Fruit fly (Drosophila melanogaster) whole organism: ENCODE data around the gene Tbca.

Experiments
- CG8478 ChIP-seq: fragments of >200 bp; optimal IDR thresholded peaks from 2 replicates; lab custom pipeline; 2018; ENCODE audit warnings: inconsistent platforms
- Dll ChIP-seq: fragments of >200 bp; optimal IDR thresholded peaks from 2 replicates; lab custom pipeline; 2017
- EcR ChIP-seq, 2 experiments: fragments of >200 bp; optimal IDR thresholded peaks; 2 replicates each; lab custom pipeline; 2017; ENCODE audit warnings: missing biosample characterization in 2 of 2, missing genetic modification characterization in 2 of 2, missing genetic modification reagents in 2 of 2
- pan ChIP-seq: fragments of >200 bp; optimal IDR thresholded peaks from 2 replicates; lab custom pipeline; 2017
- psq ChIP-seq: fragments of >200 bp; optimal IDR thresholded peaks from 2 replicates; lab custom pipeline; 2017
- usp ChIP-seq: fragments of >200 bp; optimal IDR thresholded peaks from 2 replicates; lab custom pipeline; 2017; ENCODE audit warnings: missing biosample characterization, missing genetic modification characterization, mixed read lengths

Tbca gene

DNA sequence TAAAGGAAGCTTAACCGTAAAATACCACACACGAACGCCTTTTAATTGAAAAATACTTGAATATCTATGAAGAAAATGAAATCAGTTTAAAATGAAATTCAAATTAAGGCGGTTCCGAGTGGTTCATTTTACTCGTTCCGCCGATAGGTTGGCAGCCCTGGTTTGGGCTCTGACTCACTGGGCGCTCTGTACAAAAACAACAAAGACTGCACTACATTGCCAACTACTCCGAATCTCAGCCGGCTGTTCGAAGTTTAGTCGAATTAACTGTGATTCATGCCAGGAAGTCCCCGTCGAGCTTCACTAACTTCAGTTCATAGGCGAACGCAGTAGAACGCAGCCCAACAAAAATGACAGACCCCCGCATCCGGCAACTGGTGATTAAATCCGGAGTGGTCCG is at the start of gene Tbca:
TSS of gene Tbca (plus strand) at position 212 of the 400 bp plus-strand sequence.
- no peak for TF ChIP-seq Dll (lab: Kevin White, UChicago)
- no peak for TF ChIP-seq CG8478 (lab: Kevin White, UChicago)
- TF ChIP-seq pan: no peak
- no peak for TF ChIP-seq EcR (GFP tag; optimal IDR thresholded peaks at IDR 0.05; lab: Kevin White, UChicago)
- no peak for TF ChIP-seq psq
- no peak for TF ChIP-seq usp

DNA sequence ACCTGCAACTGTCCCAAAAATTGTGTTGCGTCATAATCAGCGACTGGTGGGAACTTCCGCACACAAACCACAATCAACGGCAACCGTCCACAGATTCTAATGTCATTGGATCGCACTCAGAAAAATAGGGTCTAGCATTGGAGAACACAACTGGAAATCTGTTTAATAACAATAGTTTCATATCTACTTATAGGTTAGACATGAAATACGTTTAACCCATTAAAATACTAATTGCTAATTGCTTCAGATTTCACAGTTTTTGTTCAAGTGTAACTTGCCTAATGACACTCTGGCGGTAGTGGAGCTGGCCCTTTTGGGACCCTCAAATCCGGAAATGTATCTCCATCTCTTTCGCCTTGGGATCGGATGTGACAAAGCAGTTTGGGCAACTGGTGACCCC is 46.6 kb upstream of the Tbca start:
- no peak for TF ChIP-seq pan
- no peak for TF ChIP-seq Dll (lab: Kevin White, UChicago)
- TF ChIP-seq psq: no peak
- no peak for TF ChIP-seq EcR (GFP tag; optimal IDR thresholded peaks at IDR 0.05; lab: Kevin White, UChicago)
- TF ChIP-seq CG8478 (lab: Kevin White, UChicago): no peak
- TF ChIP-seq usp: no peak

DNA sequence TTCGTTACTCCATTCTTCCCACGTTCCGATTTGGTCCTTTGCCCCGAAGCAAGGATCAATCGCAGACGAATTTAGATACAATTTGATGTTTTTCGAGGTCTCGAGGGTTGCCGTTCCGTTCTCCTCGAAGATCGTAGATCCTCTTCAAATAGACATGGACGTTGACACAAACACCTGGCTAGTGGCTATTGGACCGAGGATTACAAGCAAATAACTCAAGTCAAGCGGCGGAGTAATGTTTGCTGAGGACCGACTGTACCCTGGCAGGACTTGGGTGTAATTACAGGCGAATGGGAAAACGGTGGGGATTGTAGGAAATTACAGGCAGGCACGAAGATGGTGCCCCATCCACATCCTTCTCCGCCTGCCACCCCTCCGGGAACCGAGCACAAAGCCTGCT is 45.7 kb upstream of the Tbca start:
- no peak for TF ChIP-seq EcR (GFP tag; optimal IDR thresholded peaks at IDR 0.05; lab: Kevin White, UChicago)
- TF ChIP-seq psq: no peak
- no peak for TF ChIP-seq CG8478 (lab: Kevin White, UChicago)
- no peak for TF ChIP-seq Dll (lab: Kevin White, UChicago)
- no peak for TF ChIP-seq pan
- TF ChIP-seq usp: no peak

DNA sequence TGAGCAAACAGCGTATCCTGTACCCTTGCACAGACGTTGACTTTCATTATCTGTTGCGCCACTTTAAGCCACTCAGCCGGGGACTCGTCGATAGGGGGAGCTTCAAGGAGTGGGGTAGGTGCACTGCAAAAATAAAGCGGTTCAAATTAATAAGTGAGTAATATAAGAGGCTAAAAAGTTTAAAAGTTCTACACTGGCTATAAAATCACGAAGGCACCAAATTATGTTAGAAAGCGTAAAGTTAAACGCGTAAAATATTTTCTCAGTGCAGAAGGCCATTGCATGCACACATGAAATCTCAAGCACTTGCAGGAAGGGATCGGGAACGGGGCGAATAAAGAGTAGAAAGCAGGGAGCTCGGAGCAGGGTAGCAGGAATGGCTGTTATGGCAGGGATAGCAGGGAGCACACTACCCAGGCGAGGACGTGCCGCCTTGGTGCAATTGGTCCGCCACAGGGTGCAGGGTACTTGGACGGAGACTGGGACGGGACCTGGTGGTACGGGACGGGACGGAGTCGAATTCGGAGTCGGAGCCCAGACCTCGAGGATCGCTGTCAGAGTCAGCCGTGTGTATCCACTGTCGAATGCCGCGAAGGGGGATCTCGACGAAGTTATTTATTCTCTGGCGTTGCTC is 45.0 kb upstream of the Tbca start:
- no peak for TF ChIP-seq pan
- no peak for TF ChIP-seq EcR (GFP tag; optimal IDR thresholded peaks at IDR 0.05; lab: Kevin White, UChicago)
- no peak for TF ChIP-seq usp
- no peak for TF ChIP-seq Dll (lab: Kevin White, UChicago)
- no peak for TF ChIP-seq psq
- TF ChIP-seq CG8478 (lab: Kevin White, UChicago): no peak

DNA sequence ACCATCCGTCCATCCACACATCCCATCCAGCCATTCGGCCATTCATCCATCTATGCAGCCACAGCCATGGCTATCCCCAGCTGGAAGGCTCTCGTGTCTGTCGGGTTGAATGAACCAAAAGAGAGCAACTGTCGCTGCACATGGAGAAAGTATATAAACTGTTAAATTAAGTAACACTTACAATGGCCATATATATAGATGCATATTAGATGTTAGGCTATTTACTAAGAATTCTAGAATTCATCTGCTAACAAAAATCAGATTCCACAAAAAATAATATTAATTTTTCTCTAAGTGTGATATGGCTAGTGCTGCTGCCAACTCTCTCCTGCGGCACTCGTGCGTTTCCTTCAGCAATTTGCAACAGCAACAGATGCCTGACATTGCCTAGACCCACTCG is 43.1 kb upstream of the Tbca start:
- TF ChIP-seq Dll (lab: Kevin White, UChicago) (no peak), usp (no peak), CG8478 (lab: Kevin White, UChicago) (no peak), EcR (GFP tag; optimal IDR thresholded peaks at IDR 0.05; lab: Kevin White, UChicago) (peak in 1 of 2 experiments; percentile 94)

DNA sequence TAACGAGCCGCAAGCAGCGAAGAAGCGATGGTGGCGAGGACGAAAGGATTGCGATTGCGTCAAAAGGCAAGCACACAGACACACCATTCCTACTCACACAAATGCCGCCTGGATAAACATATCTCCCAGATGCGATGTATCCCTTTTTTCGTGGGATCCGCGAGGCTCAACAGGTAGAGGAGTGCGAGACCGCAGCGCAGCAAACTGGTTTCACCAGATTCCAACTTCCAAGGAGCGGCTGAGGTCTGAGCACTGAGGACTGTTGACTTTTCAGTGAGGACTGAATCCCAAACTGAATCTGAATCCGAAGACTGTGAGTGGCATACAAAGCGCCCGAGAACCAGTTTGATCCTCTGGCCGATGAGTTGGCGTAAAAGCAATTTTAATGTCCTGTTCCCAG is 41.4 kb upstream of the Tbca start:
- TF ChIP-seq CG8478 (lab: Kevin White, UChicago) (no peak), usp (no peak), pan (no peak)

DNA sequence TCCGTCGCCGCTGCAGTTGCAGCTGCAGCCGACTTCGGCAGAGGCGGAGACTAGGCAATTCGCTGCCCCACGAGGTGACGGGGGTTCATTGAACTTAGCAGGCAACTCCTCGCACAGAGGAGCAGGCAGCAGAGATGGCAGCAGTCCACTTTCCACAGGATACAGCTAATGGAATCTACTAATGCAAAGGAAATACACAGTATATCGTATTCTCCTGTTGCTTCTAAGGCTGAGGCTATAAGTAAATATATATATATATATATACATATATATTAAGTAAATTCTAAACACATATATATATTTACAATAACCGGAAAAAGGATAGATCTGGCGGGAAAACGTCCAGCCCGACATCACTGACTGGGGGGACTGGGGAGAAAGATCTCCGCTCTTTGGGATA is 39.9 kb upstream of the Tbca start:
- no peak for TF ChIP-seq psq
- TF ChIP-seq EcR (GFP tag; optimal IDR thresholded peaks at IDR 0.05; lab: Kevin White, UChicago): peak in 1 of 2 experiments; percentile 38

DNA sequence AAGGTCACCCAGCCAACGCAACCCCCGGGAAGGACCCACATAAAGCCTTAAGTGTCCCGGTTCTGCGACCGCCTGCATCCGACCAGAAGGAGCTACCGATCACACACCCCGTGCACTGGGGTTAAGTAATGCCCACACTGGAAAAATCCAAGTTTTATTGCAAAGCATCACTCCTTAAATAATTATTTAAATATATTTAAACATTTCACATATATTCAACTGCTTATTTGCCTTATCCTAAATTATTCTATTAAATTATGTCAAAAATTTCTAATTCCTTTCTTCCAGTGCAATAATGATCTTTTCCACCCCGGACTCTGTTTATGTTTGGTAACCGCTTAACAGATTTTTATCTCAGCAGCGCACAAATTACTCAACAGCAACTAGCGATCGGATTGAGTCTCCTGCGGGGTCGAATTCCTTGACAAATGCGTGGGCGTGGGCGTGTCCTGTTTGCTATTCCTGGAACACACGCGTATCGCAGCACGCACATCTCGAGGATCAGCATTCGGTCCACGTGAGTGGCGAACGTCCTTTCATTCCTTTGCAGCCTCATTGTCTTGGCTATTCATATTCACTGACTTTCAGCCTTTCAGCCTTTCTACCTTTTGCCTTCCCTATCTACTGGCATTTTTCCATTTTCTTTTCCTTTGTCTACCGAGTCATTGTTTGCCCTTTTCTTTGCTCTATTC is 38.6 kb upstream of the Tbca start:
- TF ChIP-seq EcR (GFP tag; optimal IDR thresholded peaks at IDR 0.05; lab: Kevin White, UChicago) (peak in 1 of 2 experiments; percentile 16), CG8478 (lab: Kevin White, UChicago) (no peak), pan (no peak), usp (no peak), psq (no peak), Dll (lab: Kevin White, UChicago) (no peak)

DNA sequence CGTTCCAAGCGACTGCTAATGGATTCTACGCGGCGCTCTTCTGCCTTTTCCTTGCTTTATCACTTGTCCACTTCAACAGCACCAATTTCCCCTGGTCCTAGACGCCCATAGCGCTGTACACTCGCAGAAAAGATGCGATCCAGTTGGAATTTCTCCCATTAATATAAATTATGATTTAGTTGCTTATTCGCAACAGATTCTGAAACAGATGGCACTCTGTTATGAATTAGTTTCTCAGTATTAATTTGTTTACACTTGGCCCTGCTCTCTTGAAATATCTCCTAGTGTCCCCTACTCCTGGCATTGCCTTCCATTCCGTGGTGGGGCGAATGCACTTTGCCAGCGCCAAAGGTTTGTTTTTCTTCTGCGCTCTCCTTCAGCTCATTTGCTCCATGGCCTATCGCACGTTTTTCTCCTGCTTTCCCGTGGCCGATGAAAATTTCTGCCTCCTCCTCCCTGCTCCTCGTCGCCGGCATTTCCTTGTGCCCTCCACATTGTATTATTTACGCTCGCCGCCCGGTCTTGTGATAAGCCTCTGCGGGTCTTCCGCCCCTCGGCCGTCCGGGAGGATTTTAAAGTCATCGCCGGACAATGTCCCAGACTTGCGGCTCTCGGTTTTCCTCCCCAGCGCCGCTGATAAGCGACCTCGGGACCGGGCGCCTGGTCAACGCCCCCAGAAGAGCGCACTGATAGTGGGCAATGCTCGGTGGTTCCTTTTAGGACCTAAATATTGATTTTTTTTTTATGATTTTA is 37.0 kb upstream of the Tbca start:
- TF ChIP-seq pan: no peak
- TF ChIP-seq EcR (GFP tag; optimal IDR thresholded peaks at IDR 0.05; lab: Kevin White, UChicago): peak in 1 of 2 experiments; percentile 82
- no peak for TF ChIP-seq Dll (lab: Kevin White, UChicago)
- no peak for TF ChIP-seq CG8478 (lab: Kevin White, UChicago)

DNA sequence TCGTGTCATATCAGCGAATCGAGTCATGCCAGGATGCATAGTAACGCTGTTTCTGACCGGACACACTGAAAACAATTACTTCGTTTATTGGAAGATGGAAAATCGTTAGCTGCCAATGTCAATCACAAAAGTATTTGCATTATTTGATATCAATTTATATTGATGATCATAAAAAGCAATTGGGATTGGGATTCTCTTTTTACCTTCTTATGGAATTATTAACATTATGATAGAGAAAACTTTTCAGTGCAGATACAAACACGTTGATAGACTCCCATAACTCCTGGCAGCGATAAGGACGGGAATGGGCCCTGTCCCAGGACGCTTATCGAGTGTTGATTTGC is 36.4 kb upstream of the Tbca start:
- no peak for TF ChIP-seq Dll (lab: Kevin White, UChicago)
- no peak for TF ChIP-seq pan
- no peak for TF ChIP-seq EcR (GFP tag; optimal IDR thresholded peaks at IDR 0.05; lab: Kevin White, UChicago)
- TF ChIP-seq usp: no peak
- TF ChIP-seq psq: no peak
- TF ChIP-seq CG8478 (lab: Kevin White, UChicago): no peak

DNA sequence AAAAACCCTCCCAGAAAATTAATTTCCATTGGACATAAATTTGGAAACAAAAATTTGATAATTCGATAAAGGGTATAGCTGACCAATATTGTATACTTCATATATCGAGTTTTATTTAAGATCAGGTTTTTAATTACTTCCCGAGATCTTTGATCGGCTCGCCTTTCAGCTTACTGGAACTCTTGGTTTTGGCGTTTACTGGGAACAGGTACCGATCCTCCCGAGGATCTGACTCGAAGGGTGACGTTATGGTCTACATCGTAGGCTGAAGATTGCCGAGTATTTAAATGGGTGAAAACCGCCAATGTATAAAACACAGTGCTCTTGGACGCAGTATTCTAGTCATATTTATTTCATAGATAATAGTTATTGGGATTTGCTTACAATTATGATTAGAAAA is 35.0 kb upstream of the Tbca start, which contains the start of gene CG42693:
TSS of gene CG42693 (minus strand) at position 101 of the 400 bp plus-strand sequence.
- TF ChIP-seq pan: no peak
- no peak for TF ChIP-seq Dll (lab: Kevin White, UChicago)
- no peak for TF ChIP-seq usp
- TF ChIP-seq EcR (GFP tag; optimal IDR thresholded peaks at IDR 0.05; lab: Kevin White, UChicago): no peak
- TF ChIP-seq psq: no peak
- no peak for TF ChIP-seq CG8478 (lab: Kevin White, UChicago)

DNA sequence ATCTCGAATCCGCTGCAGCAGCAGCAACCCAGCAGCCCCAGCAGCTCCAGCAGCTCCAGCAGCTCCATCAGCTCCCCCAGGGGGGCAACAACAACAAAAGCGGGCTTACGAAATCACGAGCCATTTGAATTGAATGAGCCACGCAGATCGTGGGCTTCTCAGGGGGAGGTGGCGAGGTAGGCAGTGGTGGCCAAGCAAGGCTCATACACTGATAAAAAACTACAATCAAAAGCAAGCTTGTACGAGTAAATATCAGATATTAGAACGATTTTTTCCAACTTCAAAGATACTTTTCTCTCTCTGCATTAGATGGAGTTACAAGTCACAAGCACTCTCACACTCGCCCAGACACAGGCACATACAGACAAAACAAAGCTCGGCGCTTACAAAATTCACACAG is 34.1 kb upstream of the Tbca start:
- no peak for TF ChIP-seq psq

DNA sequence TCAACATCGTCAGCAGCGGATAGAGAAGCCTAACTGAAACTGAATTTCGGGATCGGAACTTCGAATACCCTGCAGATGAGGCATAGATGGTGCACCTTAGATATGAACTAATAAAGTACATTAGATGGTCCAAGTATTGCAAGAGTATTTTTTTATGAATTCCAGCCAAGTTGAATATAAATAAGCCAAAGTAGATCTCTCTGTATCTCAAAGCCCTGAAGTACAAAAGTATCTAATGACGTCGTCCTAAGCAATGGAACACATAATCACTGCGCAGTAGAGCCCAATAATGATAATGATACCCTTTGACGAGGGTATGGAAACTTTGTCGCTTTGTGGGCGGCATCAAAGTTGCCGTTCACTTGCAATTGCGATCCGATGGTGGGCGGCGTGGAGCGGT is 33.5 kb upstream of the Tbca start:
- no peak for TF ChIP-seq usp
- TF ChIP-seq psq: no peak
- TF ChIP-seq pan: no peak
- TF ChIP-seq Dll (lab: Kevin White, UChicago): no peak
- no peak for TF ChIP-seq EcR (GFP tag; optimal IDR thresholded peaks at IDR 0.05; lab: Kevin White, UChicago)
- no peak for TF ChIP-seq CG8478 (lab: Kevin White, UChicago)
